Worm (Caenorhabditis elegans): ENCODE measurements around the gene C34E7.3.

DNA sequence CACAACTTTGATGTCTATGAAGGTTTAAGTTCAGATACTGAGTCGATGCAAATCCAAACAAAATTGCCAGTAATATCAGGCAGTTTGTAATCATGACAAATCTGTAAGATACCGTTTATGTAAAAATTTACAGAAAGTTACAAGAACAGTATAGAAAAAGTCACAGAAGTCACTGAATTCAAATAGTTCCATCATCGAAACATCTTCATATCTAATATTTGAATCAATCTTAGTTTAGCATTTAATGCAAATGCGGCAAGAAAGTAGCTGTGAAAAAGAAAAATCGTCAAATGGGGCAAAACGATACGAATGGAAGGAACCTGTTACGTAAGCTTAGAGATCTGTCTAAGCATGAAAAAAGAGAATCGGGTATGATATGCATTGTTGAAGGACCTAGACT, 13.1 kb downstream of the C34E7.3 start, which contains the start of gene gmap-2:
- TF ChIP-seq pqm-1 (tag; optimal IDR thresholded peaks at IDR 0.05) (no peak), lin-15B (tag; optimal IDR thresholded peaks at IDR 0.05) (no peak), pha-4 (tag; optimal IDR thresholded peaks at IDR 0.05) (no peak)
